Worm (Caenorhabditis elegans) whole organism, L4 larva: ENCODE results near the gene pgp-13.

ENCODE experiments used
- duxl-1 ChIP-seq: sonication (generic microtip); optimal IDR thresholded peaks from 2 replicates; lab custom pipeline; 2016; ENCODE audit warnings: mild to moderate bottlenecking, missing genetic modification characterization, moderate library complexity, missing compliant biosample characterization; ENCODE audit not compliant: poor library complexity
- mdl-1 ChIP-seq, 2 experiments: fragments of 150-350 bp in 1 of 2; sonication (generic microtip) in 1 of 2; optimal IDR thresholded peaks; 2 replicates each; lab custom pipeline; 2014 to 2017; ENCODE audit warnings: missing biosample characterization in 2 of 2, missing genetic modification characterization in 2 of 2
- nhr-42 ChIP-seq: fragments of 200-800 bp; sonication (Bioruptor generic); IDR thresholded peaks from 2 replicates; pipeline ENCODE4 v1.3.6; 2022; ENCODE audit warnings: missing genetic modification characterization, missing compliant biosample characterization
- snpc-4 ChIP-seq: fragments of 150-350 bp; optimal IDR thresholded peaks from 2 replicates; lab custom pipeline; 2014; ENCODE audit warnings: missing biosample characterization, missing genetic modification characterization
- zag-1 ChIP-seq: fragments of 150-350 bp; optimal IDR thresholded peaks from 2 replicates; lab custom pipeline; 2014; ENCODE audit warnings: missing biosample characterization, missing genetic modification characterization

DNA sequence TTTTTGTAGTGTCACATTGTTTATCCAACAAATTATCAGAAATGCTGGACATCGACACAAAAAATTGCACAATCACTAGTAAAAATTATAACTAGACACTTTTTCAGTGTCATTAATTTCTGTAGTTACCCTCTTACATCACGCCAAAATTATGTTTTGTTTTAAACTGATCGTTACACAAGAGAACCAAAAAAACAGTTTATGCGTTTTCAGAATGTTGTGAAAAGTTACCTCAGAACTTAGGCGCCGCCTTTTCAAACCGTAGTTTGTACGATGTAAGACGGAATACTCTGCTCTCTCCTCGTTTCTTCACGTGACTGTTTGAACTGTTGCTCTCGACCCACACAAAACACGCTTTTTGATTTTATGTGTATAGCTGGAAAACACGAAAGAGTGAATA, at the start of gene pgp-13:
- TF ChIP-seq nhr-42 (no peak), mdl-1 (tag; optimal IDR thresholded peaks at IDR 0.05; lab: Kevin White, UChicago) (no peak), snpc-4 (tag; lab: Kevin White, UChicago) (no peak), duxl-1 (tag; lab: Kevin White, UChicago) (no peak), zag-1 (no peak)
